Worm (Caenorhabditis elegans) whole organism, early embryonic: Measurements from ENCODE around the gene srv-22.

ENCODE experiments used
- ama-1 ChIP-seq: fragments of 150-350 bp; optimal IDR thresholded peaks from 2 replicates; lab custom pipeline; 2014
- ets-7 ChIP-seq: sonication (generic microtip); optimal IDR thresholded peaks from 2 replicates; lab custom pipeline; 2016; ENCODE audit warnings: missing genotype, missing genetic modification characterization, missing compliant biosample characterization
- tbx-37 ChIP-seq: fragments of 200-800 bp; sonication (Bioruptor generic); conservative IDR thresholded peaks from 2 replicates; pipeline ENCODE4 v1.3.6; 2022; ENCODE audit warnings: missing genetic modification reagents, missing genetic modification characterization, missing compliant biosample characterization

- no peak for TF ChIP-seq ets-7
- no peak for TF ChIP-seq tbx-37 (GFP tag; lab: Robert Waterston, UW)
- no peak for TF ChIP-seq ama-1
Observed at ce11 chrIV:5903305-5903778, 23.6 kb upstream of the srv-22 start, which contains the start of gene H04M03.12.
